Worm (Caenorhabditis elegans) whole organism, L2 larva: Measurements from ENCODE around the gene T24E12.3.

ENCODE experiments used
- R02D3.7 ChIP-seq: fragments of 150-350 bp; optimal IDR thresholded peaks from 2 replicates; lab custom pipeline; 2014; ENCODE audit warnings: missing biosample characterization, missing genetic modification characterization
- lin-13 ChIP-seq: fragments of 150-350 bp; optimal IDR thresholded peaks from 2 replicates; lab custom pipeline; 2014; ENCODE audit warnings: missing biosample characterization, missing genetic modification reagents, missing genetic modification characterization
- mab-5 ChIP-seq: fragments of 150-350 bp; optimal IDR thresholded peaks from 2 replicates; lab custom pipeline; 2014; ENCODE audit warnings: missing biosample characterization, missing genetic modification characterization

DNA sequence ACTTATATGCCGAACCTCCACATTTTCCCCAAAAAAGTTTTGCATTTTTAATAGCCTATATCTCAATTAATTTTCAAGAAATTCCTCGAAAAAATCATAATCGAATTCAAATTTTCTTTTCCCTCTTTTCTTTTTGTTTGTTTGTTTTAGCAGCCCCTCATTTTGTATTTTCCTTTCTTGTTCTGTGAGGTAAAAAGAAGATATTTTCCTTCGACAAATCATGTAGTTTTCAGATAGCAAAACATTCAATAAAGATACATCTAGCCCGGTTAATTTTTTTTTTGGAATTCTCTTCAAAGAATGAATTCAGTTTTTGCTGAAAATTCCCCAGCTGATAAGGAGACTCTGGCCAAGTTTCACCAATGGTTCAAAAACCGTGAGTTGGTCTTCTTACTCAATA, at the start of gene T24E12.3:
- TF ChIP-seq lin-13 (GFP tag; lab: Kevin White, UChicago) (no peak), mab-5 (tag; lab: Kevin White, UChicago) (no peak), R02D3.7 (tag; lab: Kevin White, UChicago) (no peak)
